Fruit fly (Drosophila melanogaster): Measurements from ENCODE around the gene CG1105.
A peak's percentile ranks its signal among the peaks of the same experiment; 100 is the strongest.

Gene CG1105

dm6 chr3R:7107713-7108588, 41.0 kb upstream of the CG1105 start (continued):
- TF ChIP-seq CG3281 (GFP tag; optimal IDR thresholded peaks at IDR 0.05): peak; percentile 2
- TF ChIP-seq CG3163 (GFP tag; optimal IDR thresholded peaks at IDR 0.05): no peak
- no peak for TF ChIP-seq ash1 (GFP tag; optimal IDR thresholded peaks at IDR 0.05)
- TF ChIP-seq Hr51 (GFP tag; optimal IDR thresholded peaks at IDR 0.05): peak in 1 of 2 experiments; percentile 14
- no peak for TF ChIP-seq Sox102F (GFP tag; optimal IDR thresholded peaks at IDR 0.05)
- peak; percentile 22 for TF ChIP-seq kay (GFP tag; optimal IDR thresholded peaks at IDR 0.05)
- TF ChIP-seq sd (tag; optimal IDR thresholded peaks at IDR 0.05): peak; percentile 45
- no peak for TF ChIP-seq CG11696 (GFP tag; IDR thresholded peaks at IDR 0.05)
- TF ChIP-seq twi (tag; optimal IDR thresholded peaks at IDR 0.05): no peak
- no peak for TF ChIP-seq Hmr (GFP tag; optimal IDR thresholded peaks at IDR 0.05)
- TF ChIP-seq bigmax (GFP tag; optimal IDR thresholded peaks at IDR 0.05): no peak
- peak; percentile 51 for TF ChIP-seq D19A (tag; optimal IDR thresholded peaks at IDR 0.05)
- peak; percentile 17 for TF ChIP-seq CG2120 (GFP tag; optimal IDR thresholded peaks at IDR 0.05)
- TF ChIP-seq CG3726 (GFP tag; IDR thresholded peaks at IDR 0.05): no peak
- no peak for TF ChIP-seq ken (GFP tag; IDR thresholded peaks at IDR 0.05)
- TF ChIP-seq Gsc (GFP tag; IDR thresholded peaks at IDR 0.05): no peak
- no peak for TF ChIP-seq phol (tag; optimal IDR thresholded peaks at IDR 0.05)
- no peak for TF ChIP-seq CG1233 (GFP tag; optimal IDR thresholded peaks at IDR 0.05)
- peak; percentile 33 for TF ChIP-seq CG7786 (GFP tag; optimal IDR thresholded peaks at IDR 0.05)

- no peak for TF ChIP-seq CG7357 (GFP tag; IDR thresholded peaks at IDR 0.05)
- TF ChIP-seq CG3281 (GFP tag; optimal IDR thresholded peaks at IDR 0.05): no peak
- no peak for TF ChIP-seq Nf-YC (tag; optimal IDR thresholded peaks at IDR 0.05)
- no peak for TF ChIP-seq Poxn (GFP tag; IDR thresholded peaks at IDR 0.05)
- TF ChIP-seq ash1 (GFP tag; optimal IDR thresholded peaks at IDR 0.05): no peak
- TF ChIP-seq Scr (GFP tag; IDR thresholded peaks at IDR 0.05; ENCODE audit: partially characterized antibody): no peak
- no peak for TF ChIP-seq abd-A (tag; optimal IDR thresholded peaks at IDR 0.05)
- TF ChIP-seq wor (GFP tag; IDR thresholded peaks at IDR 0.05): no peak
- TF ChIP-seq CG14014 (GFP tag; IDR thresholded peaks at IDR 0.05): no peak
- TF ChIP-seq exex (tag; optimal IDR thresholded peaks at IDR 0.05): no peak
- no peak for TF ChIP-seq klu (GFP tag; IDR thresholded peaks at IDR 0.05)
- TF ChIP-seq CG2889 (GFP tag; IDR thresholded peaks at IDR 0.05): no peak
- no peak for TF ChIP-seq CG10321 (GFP tag; IDR thresholded peaks at IDR 0.05)
- no peak for TF ChIP-seq bab2 (GFP tag; optimal IDR thresholded peaks at IDR 0.05)
- no peak for TF ChIP-seq Hey (tag; optimal IDR thresholded peaks at IDR 0.05)
- no peak for TF ChIP-seq CG5953 (GFP tag; IDR thresholded peaks at IDR 0.05)
- TF ChIP-seq kay (GFP tag; optimal IDR thresholded peaks at IDR 0.05): no peak
- no peak for TF ChIP-seq CG16813 (GFP tag; IDR thresholded peaks at IDR 0.05; ENCODE audit: partially characterized antibody)
- no peak for TF ChIP-seq ind (GFP tag; optimal IDR thresholded peaks at IDR 0.05)
- 0 out of 2 replicates have a peak, but pooled peaks have one; percentile 22 for TF ChIP-seq CG4360 (GFP tag; IDR thresholded peaks at IDR 0.05)
- TF ChIP-seq D19B (GFP tag; optimal IDR thresholded peaks at IDR 0.05): no peak
- TF ChIP-seq CG18599 (GFP tag; optimal IDR thresholded peaks at IDR 0.05): no peak
- no peak for TF ChIP-seq Ets97D (GFP tag; optimal IDR thresholded peaks at IDR 0.05)
- TF ChIP-seq CG12299 (tag; optimal IDR thresholded peaks at IDR 0.05): no peak
- peak; percentile 70 for TF ChIP-seq sens (GFP tag)
- TF ChIP-seq Drgx (GFP tag; IDR thresholded peaks at IDR 0.05): no peak
- no peak for TF ChIP-seq Dll (GFP tag; IDR thresholded peaks at IDR 0.05; ENCODE audit: partially characterized antibody)
- no peak for TF ChIP-seq CG18764 (GFP tag; optimal IDR thresholded peaks at IDR 0.05)
- peak; percentile 18 for TF ChIP-seq Elba2 (GFP tag; optimal IDR thresholded peaks at IDR 0.05)
- TF ChIP-seq cad (GFP tag; optimal IDR thresholded peaks at IDR 0.05): peak; percentile 49
- TF ChIP-seq D (optimal IDR thresholded peaks at IDR 0.05): peak; percentile 94
- no peak for TF ChIP-seq D (GFP tag; optimal IDR thresholded peaks at IDR 0.05)
These were observed 38.7 kb upstream of the CG1105 start for dm6 chr3R:7105503-7106164.
